Worm (Caenorhabditis elegans): ENCODE data around the gene hbl-1.

Gene hbl-1

ce11 chrX:5820880-5821279 lies 1.1 kb upstream of the hbl-1 start:
- no peak for TF ChIP-seq rnt-1 (tag; optimal IDR thresholded peaks at IDR 0.05)
- TF ChIP-seq sdc-2 (tag; optimal IDR thresholded peaks at IDR 0.05) = peak; percentile 11
- TF ChIP-seq ceh-24 (tag; optimal IDR thresholded peaks at IDR 0.05) = no peak
- TF ChIP-seq dve-1 (tag; optimal IDR thresholded peaks at IDR 0.05) = no peak
- TF ChIP-seq ceh-19 (GFP tag; optimal IDR thresholded peaks at IDR 0.05) = no peak
- peak; percentile 22 for TF ChIP-seq ceh-31 (tag; optimal IDR thresholded peaks at IDR 0.05)
- no peak for TF ChIP-seq lin-11 (tag; optimal IDR thresholded peaks at IDR 0.05)
- peak; percentile 43 for TF ChIP-seq ceh-6 (GFP tag; optimal IDR thresholded peaks at IDR 0.05)
- no peak for TF ChIP-seq fax-1 (tag; optimal IDR thresholded peaks at IDR 0.05)
- no peak for TF ChIP-seq che-1 (tag; optimal IDR thresholded peaks at IDR 0.05)
- TF ChIP-seq pax-1 (tag; optimal IDR thresholded peaks at IDR 0.05) = no peak
- peak; percentile 32 for TF ChIP-seq K02D7.2 (tag; optimal IDR thresholded peaks at IDR 0.05)
- TF ChIP-seq pros-1 (tag; optimal IDR thresholded peaks at IDR 0.05) = no peak

DNA sequence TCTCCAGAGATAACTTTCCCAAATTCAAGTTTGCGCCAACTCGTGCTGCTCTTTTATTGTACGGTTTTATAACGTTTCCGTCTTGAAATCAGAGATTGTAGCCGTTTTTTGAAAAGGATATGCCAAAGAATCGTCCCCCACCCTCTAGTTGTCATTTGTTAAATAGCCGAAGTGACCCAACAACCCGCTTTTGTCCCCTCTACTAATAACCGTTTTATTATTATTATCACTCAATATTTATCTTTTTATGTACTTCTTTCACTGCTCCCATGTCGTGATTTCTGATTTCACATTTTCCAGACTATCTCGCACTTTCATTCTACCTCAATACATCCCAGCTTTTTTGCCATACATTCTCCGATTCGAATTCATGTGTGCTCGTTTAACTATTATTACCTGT lies 5.0 kb downstream of the hbl-1 start:
- no peak for TF ChIP-seq K02D7.2 (tag; optimal IDR thresholded peaks at IDR 0.05)
- TF ChIP-seq sdc-2 (tag; optimal IDR thresholded peaks at IDR 0.05) = no peak
- no peak for TF ChIP-seq eyg-1 (tag; optimal IDR thresholded peaks at IDR 0.05)
- TF ChIP-seq elt-2 (tag; optimal IDR thresholded peaks at IDR 0.05) = peak; percentile 2
- TF ChIP-seq dve-1 (tag; optimal IDR thresholded peaks at IDR 0.05) = no peak

DNA sequence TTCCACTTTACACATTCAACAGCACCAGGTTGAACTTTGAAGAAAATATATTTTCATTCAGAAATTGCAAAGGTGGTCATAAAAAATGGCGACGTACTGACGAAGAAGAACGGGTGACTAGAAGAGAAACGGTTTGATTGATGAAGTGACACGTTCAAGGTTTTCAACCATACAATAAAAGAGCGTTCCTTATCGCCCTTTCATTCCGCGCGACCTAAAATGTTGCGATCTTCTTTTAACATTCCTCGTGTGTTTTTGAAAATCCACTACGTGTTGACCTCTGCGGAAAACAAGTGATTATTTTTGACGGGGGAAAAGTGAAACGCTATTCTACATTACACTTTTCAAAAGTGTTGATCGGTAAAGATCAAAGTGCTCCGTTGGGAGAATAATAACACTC lies 6.1 kb downstream of the hbl-1 start:
- no peak for TF ChIP-seq pros-1 (tag; optimal IDR thresholded peaks at IDR 0.05)
- peak; percentile 15 for TF ChIP-seq ama-1 (optimal IDR thresholded peaks at IDR 0.05)
- peak; percentile 17 for TF ChIP-seq unc-55 (GFP tag; optimal IDR thresholded peaks at IDR 0.05)

DNA sequence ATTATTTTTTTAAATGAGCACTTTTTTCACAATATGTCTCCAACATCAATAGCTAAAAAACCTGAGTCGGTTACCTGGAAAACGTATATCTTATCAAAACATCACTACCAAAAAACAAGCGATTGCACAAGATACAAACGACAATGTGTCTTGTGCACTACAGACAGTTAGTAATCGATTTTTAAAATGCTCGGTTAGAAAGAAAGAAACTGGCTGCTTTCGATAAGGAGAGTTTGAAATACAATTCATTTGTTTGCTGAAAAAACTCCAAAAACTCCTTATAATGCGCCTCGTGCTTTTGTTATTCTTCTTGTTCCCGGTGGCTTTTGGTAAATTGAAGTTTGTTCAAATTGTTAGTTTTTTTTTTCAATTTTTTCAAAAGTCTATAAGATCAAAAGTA lies 7.2 kb downstream of the hbl-1 start, which contains the start of gene acp-5:
TSS of gene acp-5 (plus strand) at position 261 of the 400 bp plus-strand sequence.
- TF ChIP-seq lin-11 (tag; optimal IDR thresholded peaks at IDR 0.05) (no peak), hlh-30 (tag; optimal IDR thresholded peaks at IDR 0.05; ENCODE audit: insufficient read depth) (no peak), zip-5 (tag; optimal IDR thresholded peaks at IDR 0.05) (no peak), pag-3 (tag; optimal IDR thresholded peaks at IDR 0.05; ENCODE audit: borderline replicate concordance) (no peak), ceh-14 (tag; optimal IDR thresholded peaks at IDR 0.05) (no peak), T23F11.4 (GFP tag; optimal IDR thresholded peaks at IDR 0.05) (no peak), tbx-7 (tag; optimal IDR thresholded peaks at IDR 0.05) (no peak), pat-9 (tag; optimal IDR thresholded peaks at IDR 0.05) (no peak), nhr-232 (tag; optimal IDR thresholded peaks at IDR 0.05) (no peak), ahr-1 (tag; optimal IDR thresholded peaks at IDR 0.05) (no peak), sdc-2 (tag; optimal IDR thresholded peaks at IDR 0.05) (no peak), unc-86 (tag; optimal IDR thresholded peaks at IDR 0.05) (no peak)

ce11 chrX:5831827-5832226 lies 9.9 kb downstream of the hbl-1 start:
- TF ChIP-seq elt-2 (tag; optimal IDR thresholded peaks at IDR 0.05) (peak; percentile 87), Y22D7AL.16 (tag; optimal IDR thresholded peaks at IDR 0.05) (no peak)

ce11 chrX:5834581-5835481 lies 12.9 kb downstream of the hbl-1 start, which contains the start of gene F13D11.4:
Gene F13D11.4 (minus strand): TSS chrX:5834805.
- TF ChIP-seq rnt-1 (tag; optimal IDR thresholded peaks at IDR 0.05) (no peak), pag-3 (tag; optimal IDR thresholded peaks at IDR 0.05; ENCODE audit: borderline replicate concordance) (no peak)

- TF ChIP-seq pha-4 (tag; optimal IDR thresholded peaks at IDR 0.05) (no peak), hlh-30 (tag; optimal IDR thresholded peaks at IDR 0.05; ENCODE audit: insufficient read depth) (no peak), ref-2 (tag; optimal IDR thresholded peaks at IDR 0.05) (no peak)
Measured at ce11 chrX:5836527-5836926, 14.6 kb downstream of the hbl-1 start.
